Fruit fly (Drosophila melanogaster) whole organism, adult: ENCODE measurements around the gene CG6656.

Experiments
- CG11617 ChIP-seq: fragments of 200-800 bp; sonication (Bioruptor generic); optimal IDR thresholded peaks from 2 replicates; lab custom pipeline; 2017; ENCODE audit warnings: mild to moderate bottlenecking, missing biosample characterization, missing genetic modification reagents, missing genetic modification characterization
- CG12768 ChIP-seq: fragments of 200-800 bp; sonication (Bioruptor generic); optimal IDR thresholded peaks from 2 replicates; lab custom pipeline; 2017; ENCODE audit warnings: missing biosample characterization, missing genetic modification characterization, mild to moderate bottlenecking, moderate library complexity, missing genetic modification reagents
- CG14711 ChIP-seq: fragments of 200-800 bp; sonication (Bioruptor generic); optimal IDR thresholded peaks from 2 replicates; lab custom pipeline; 2018; ENCODE audit warnings: missing biosample characterization, mild to moderate bottlenecking, missing genetic modification characterization, moderate library complexity
- CG1620 ChIP-seq: fragments of 200-800 bp; sonication (Bioruptor generic); optimal IDR thresholded peaks from 2 replicates; lab custom pipeline; 2016; ENCODE audit warnings: missing biosample characterization, missing genetic modification characterization
- CG33017 ChIP-seq: fragments of 200-800 bp; sonication (Bioruptor generic); optimal IDR thresholded peaks from 2 replicates; lab custom pipeline; 2018; ENCODE audit warnings: missing biosample characterization, mild to moderate bottlenecking, missing genetic modification characterization, moderate library complexity
- CG5204 ChIP-seq: fragments of 200-800 bp; sonication (Bioruptor generic); optimal IDR thresholded peaks from 2 replicates; lab custom pipeline; 2016; ENCODE audit warnings: missing biosample characterization, missing genetic modification characterization
- CG7045 ChIP-seq: fragments of 200-800 bp; sonication (Bioruptor generic); optimal IDR thresholded peaks from 2 replicates; lab custom pipeline; 2017; ENCODE audit warnings: missing biosample characterization, mild to moderate bottlenecking, missing genetic modification characterization
- CG7101 ChIP-seq: fragments of 200-800 bp; sonication (Bioruptor generic); optimal IDR thresholded peaks from 2 replicates; lab custom pipeline; 2018; ENCODE audit warnings: missing biosample characterization, mild to moderate bottlenecking, missing genetic modification characterization, moderate library complexity
- Clk ChIP-seq: fragments of 200-800 bp; sonication (Bioruptor generic); optimal IDR thresholded peaks from 2 replicates; lab custom pipeline; 2017; ENCODE audit warnings: missing biosample characterization, missing genetic modification characterization
- Crg-1 ChIP-seq: fragments of 200-800 bp; sonication (Bioruptor generic); optimal IDR thresholded peaks from 2 replicates; lab custom pipeline; 2016; ENCODE audit warnings: missing biosample characterization, missing genetic modification characterization
- Hr96 ChIP-seq: fragments of 200-800 bp; sonication (Bioruptor generic); optimal IDR thresholded peaks from 2 replicates; lab custom pipeline; 2016; ENCODE audit warnings: missing biosample characterization, missing genetic modification characterization
- Mnt ChIP-seq: fragments of 200-800 bp; sonication (Bioruptor generic); optimal IDR thresholded peaks from 2 replicates; lab custom pipeline; 2016; ENCODE audit warnings: missing biosample characterization, mild to moderate bottlenecking, missing genetic modification characterization
- bab1 ChIP-seq: fragments of 200-800 bp; sonication (Bioruptor generic); optimal IDR thresholded peaks from 3 replicates; lab custom pipeline; 2019; ENCODE audit warnings: missing biosample characterization, mild to moderate bottlenecking, missing genetic modification characterization, moderate library complexity
- cic ChIP-seq: fragments of 200-800 bp; sonication (Bioruptor generic); optimal IDR thresholded peaks from 2 replicates; lab custom pipeline; 2017; ENCODE audit warnings: missing biosample characterization, mild to moderate bottlenecking, missing genetic modification characterization, moderate library complexity
- cnc ChIP-seq, 2 experiments: fragments of >200 bp; optimal IDR thresholded peaks; 2 replicates each; lab custom pipeline; 2017
- kay ChIP-seq: fragments of 200-800 bp; sonication (Bioruptor generic); peaks from one replicate; lab custom pipeline; 2016; ENCODE audit warnings: missing biosample characterization, missing genetic modification characterization, borderline replicate concordance
- ovo ChIP-seq: fragments of 200-800 bp; sonication (Bioruptor generic); optimal IDR thresholded peaks from 2 replicates; lab custom pipeline; 2016; ENCODE audit warnings: missing biosample characterization, missing genetic modification characterization
- pad ChIP-seq: fragments of 200-800 bp; sonication (Bioruptor generic); optimal IDR thresholded peaks from 3 replicates; lab custom pipeline; 2017; ENCODE audit warnings: missing biosample characterization, missing genetic modification characterization, mild to moderate bottlenecking, moderate library complexity, missing genetic modification reagents
- tj ChIP-seq: fragments of 200-800 bp; sonication (Bioruptor generic); optimal IDR thresholded peaks from 3 replicates; lab custom pipeline; 2017; ENCODE audit warnings: missing biosample characterization, mild to moderate bottlenecking, missing genetic modification characterization, moderate library complexity
- toe ChIP-seq: fragments of 200-800 bp; sonication (Bioruptor generic); optimal IDR thresholded peaks from 2 replicates; lab custom pipeline; 2016; ENCODE audit warnings: missing biosample characterization, missing genetic modification characterization

CG6656 gene

DNA sequence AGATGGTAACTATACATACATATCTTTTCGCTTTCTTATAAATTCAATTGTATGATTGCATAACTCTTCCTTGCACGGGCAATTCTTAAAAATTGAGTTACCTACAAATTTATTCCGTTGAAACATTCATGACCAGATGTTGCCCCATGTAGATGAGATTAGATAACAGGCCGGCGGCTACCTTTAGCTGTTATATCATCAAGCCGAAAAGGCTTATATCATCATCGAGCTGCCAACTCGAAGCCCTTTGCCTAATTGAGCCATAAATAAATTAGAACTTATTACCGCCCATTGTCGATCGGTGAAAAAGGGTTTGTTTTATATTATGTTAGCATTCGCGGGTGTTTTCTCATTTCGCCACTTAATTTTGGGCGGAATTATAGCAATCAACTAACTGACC lies 34.7 kb upstream of the CG6656 start:
- TF ChIP-seq Mnt (no peak), CG14711 (no peak)

dm6 chr3R:21841474-21842376 lies 33.4 kb upstream of the CG6656 start:
- TF ChIP-seq CG12768 (GFP tag; lab: Kevin White, UChicago) (no peak), Clk (GFP tag; lab: Kevin White, UChicago) (no peak), bab1 (GFP tag; lab: Kevin White, UChicago) (no peak), Hr96 (no peak), CG14711 (no peak), cic (no peak), Mnt (no peak), CG7045 (GFP tag; lab: Kevin White, UChicago) (no peak), cnc (optimal IDR thresholded peaks at IDR 0.05; lab: Kevin White, UChicago) (no peak), CG33017 (tag; lab: Kevin White, UChicago) (no peak), Crg-1 (GFP tag; lab: Kevin White, UChicago) (no peak), tj (GFP tag; lab: Kevin White, UChicago) (no peak), toe (no peak), CG11617 (GFP tag; lab: Kevin White, UChicago) (no peak), CG7101 (tag; lab: Kevin White, UChicago) (no peak)

- TF ChIP-seq CG5204 (GFP tag; lab: Kevin White, UChicago) (no peak), cnc (optimal IDR thresholded peaks at IDR 0.05; lab: Kevin White, UChicago) (no peak), cic (no peak), kay (no peak), tj (GFP tag; lab: Kevin White, UChicago) (no peak), CG12768 (GFP tag; lab: Kevin White, UChicago) (no peak), Clk (GFP tag; lab: Kevin White, UChicago) (no peak), CG7101 (tag; lab: Kevin White, UChicago) (no peak), CG33017 (tag; lab: Kevin White, UChicago) (no peak), Hr96 (no peak), ovo (no peak), CG7045 (GFP tag; lab: Kevin White, UChicago) (no peak), pad (no peak), CG11617 (GFP tag; lab: Kevin White, UChicago) (no peak), CG1620 (GFP tag; lab: Kevin White, UChicago) (no peak), Crg-1 (GFP tag; lab: Kevin White, UChicago) (no peak), bab1 (GFP tag; lab: Kevin White, UChicago) (no peak), Mnt (no peak), CG14711 (no peak)
These were observed 31.4 kb upstream of the CG6656 start, which contains the start of gene Gr93b for dm6 chr3R:21843665-21844064. Gene Gr93b, minus strand, starts transcription at chr3R:21843765.

DNA sequence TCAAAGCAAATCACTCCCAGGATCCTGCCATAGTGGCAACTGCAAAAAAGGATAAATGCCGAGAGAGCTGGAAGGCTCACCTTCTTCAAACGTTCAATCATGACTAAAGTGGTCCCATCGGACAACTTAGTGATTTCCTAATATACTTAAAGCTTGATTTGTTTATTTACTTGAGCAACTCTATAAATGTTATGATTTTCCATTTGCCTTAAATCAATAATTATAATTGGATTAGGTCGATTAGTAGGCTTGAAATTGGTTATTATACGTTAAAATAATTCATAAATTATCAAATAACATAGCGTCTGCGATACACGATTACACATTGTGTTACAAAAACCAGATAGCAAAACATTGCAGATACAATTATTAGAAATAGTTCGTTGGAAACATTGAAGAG lies 29.9 kb upstream of the CG6656 start, which contains the start of gene Gr93c:
Gr93c (minus strand) TSS at position 101 of the 400 bp plus-strand sequence.
- no peak for TF ChIP-seq bab1 (GFP tag; lab: Kevin White, UChicago)
- no peak for TF ChIP-seq cic
- no peak for TF ChIP-seq CG33017 (tag; lab: Kevin White, UChicago)
- no peak for TF ChIP-seq Hr96

- TF ChIP-seq cic, result no peak
- no peak for TF ChIP-seq CG7101 (tag; lab: Kevin White, UChicago)
- TF ChIP-seq tj (GFP tag; lab: Kevin White, UChicago), result no peak
- no peak for TF ChIP-seq CG11617 (GFP tag; lab: Kevin White, UChicago)
- no peak for TF ChIP-seq bab1 (GFP tag; lab: Kevin White, UChicago)
- TF ChIP-seq Clk (GFP tag; lab: Kevin White, UChicago), result no peak
- no peak for TF ChIP-seq Hr96
- TF ChIP-seq toe, result no peak
- no peak for TF ChIP-seq CG33017 (tag; lab: Kevin White, UChicago)
- TF ChIP-seq ovo, result no peak
- no peak for TF ChIP-seq CG14711
- no peak for TF ChIP-seq CG7045 (GFP tag; lab: Kevin White, UChicago)
- TF ChIP-seq CG5204 (GFP tag; lab: Kevin White, UChicago), result no peak
- no peak for TF ChIP-seq CG12768 (GFP tag; lab: Kevin White, UChicago)
These were observed 28.5 kb upstream of the CG6656 start, which contains the start of gene Gr93d for dm6 chr3R:21846559-21846958. Gene Gr93d, minus strand, starts transcription at chr3R:21846659.

dm6 chr3R:21847438-21847837 lies 27.7 kb upstream of the CG6656 start:
- TF ChIP-seq pad, result no peak
- TF ChIP-seq Mnt, result no peak
- TF ChIP-seq Crg-1 (GFP tag; lab: Kevin White, UChicago), result no peak
- no peak for TF ChIP-seq tj (GFP tag; lab: Kevin White, UChicago)
- no peak for TF ChIP-seq kay
- no peak for TF ChIP-seq CG7045 (GFP tag; lab: Kevin White, UChicago)
- TF ChIP-seq CG5204 (GFP tag; lab: Kevin White, UChicago), result no peak
- no peak for TF ChIP-seq Clk (GFP tag; lab: Kevin White, UChicago)
- TF ChIP-seq CG12768 (GFP tag; lab: Kevin White, UChicago), result no peak

- TF ChIP-seq tj (GFP tag; lab: Kevin White, UChicago), result no peak
- TF ChIP-seq pad, result no peak
- no peak for TF ChIP-seq CG5204 (GFP tag; lab: Kevin White, UChicago)
- no peak for TF ChIP-seq CG33017 (tag; lab: Kevin White, UChicago)
- TF ChIP-seq Hr96, result no peak
- no peak for TF ChIP-seq CG7045 (GFP tag; lab: Kevin White, UChicago)
- no peak for TF ChIP-seq Crg-1 (GFP tag; lab: Kevin White, UChicago)
- no peak for TF ChIP-seq CG11617 (GFP tag; lab: Kevin White, UChicago)
- no peak for TF ChIP-seq cic
- TF ChIP-seq bab1 (GFP tag; lab: Kevin White, UChicago), result no peak
- no peak for TF ChIP-seq toe
- no peak for TF ChIP-seq CG7101 (tag; lab: Kevin White, UChicago)
- TF ChIP-seq Mnt, result no peak
- no peak for TF ChIP-seq CG1620 (GFP tag; lab: Kevin White, UChicago)
These were observed 26.8 kb upstream of the CG6656 start for dm6 chr3R:21848271-21848670.
